Worm (Caenorhabditis elegans) whole organism, early embryonic: Measurements from ENCODE around the gene ncx-8.

ENCODE experiments used
- B0310.2 ChIP-seq: sonication (generic microtip); optimal IDR thresholded peaks from 2 replicates; lab custom pipeline; 2016; ENCODE audit warnings: mild to moderate bottlenecking, missing genetic modification characterization, missing compliant biosample characterization
- F13C5.2 ChIP-seq: sonication (generic microtip); optimal IDR thresholded peaks from 2 replicates; lab custom pipeline; 2017; ENCODE audit warnings: mild to moderate bottlenecking, missing genetic modification characterization, inconsistent platforms, missing compliant biosample characterization
- aly-1 ChIP-seq: sonication (generic microtip); optimal IDR thresholded peaks from 2 replicates; lab custom pipeline; 2016; ENCODE audit warnings: missing genetic modification characterization, missing compliant biosample characterization
- ama-1 ChIP-seq: fragments of 150-350 bp; optimal IDR thresholded peaks from 2 replicates; lab custom pipeline; 2014
- ceh-13 ChIP-seq: fragments of 200-800 bp; sonication (Bioruptor generic); optimal IDR thresholded peaks from 2 replicates; lab custom pipeline; 2018; ENCODE audit warnings: mild to moderate bottlenecking, missing genetic modification characterization, missing compliant biosample characterization
- ceh-36 ChIP-seq: sonication (generic microtip); optimal IDR thresholded peaks from 2 replicates; lab custom pipeline; 2016; ENCODE audit warnings: missing genetic modification characterization, inconsistent platforms, missing compliant biosample characterization
- hmbx-1 ChIP-seq: sonication (generic microtip); optimal IDR thresholded peaks from 2 replicates; lab custom pipeline; 2016; ENCODE audit warnings: mild to moderate bottlenecking, missing genetic modification characterization, missing compliant biosample characterization
- hnd-1 ChIP-seq: sonication (generic microtip); optimal IDR thresholded peaks from 2 replicates; lab custom pipeline; 2016; ENCODE audit warnings: missing genetic modification characterization, missing compliant biosample characterization
- pes-1 ChIP-seq: fragments of 200-800 bp; sonication (Bioruptor generic); IDR thresholded peaks from 2 replicates; pipeline ENCODE4 v1.3.6; 2022; ENCODE audit warnings: missing genetic modification reagents, missing genetic modification characterization, missing compliant biosample characterization
- scrt-1 ChIP-seq: fragments of 200-800 bp; sonication (Bioruptor generic); IDR thresholded peaks from 2 replicates; pipeline ENCODE4 v1.3.6; 2022; ENCODE audit warnings: missing genetic modification characterization, missing compliant biosample characterization
- sea-1 ChIP-seq: fragments of 200-800 bp; sonication (Bioruptor generic); conservative IDR thresholded peaks from 2 replicates; pipeline ENCODE4 v1.3.6; 2022; ENCODE audit warnings: missing genetic modification characterization, missing compliant biosample characterization
- tbx-11 ChIP-seq: fragments of 200-800 bp; sonication (Bioruptor generic); IDR thresholded peaks from 2 replicates; pipeline ENCODE4 v1.3.6; 2022; ENCODE audit warnings: missing genetic modification characterization, missing compliant biosample characterization
- tbx-37 ChIP-seq: fragments of 200-800 bp; sonication (Bioruptor generic); conservative IDR thresholded peaks from 2 replicates; pipeline ENCODE4 v1.3.6; 2022; ENCODE audit warnings: missing genetic modification reagents, missing genetic modification characterization, missing compliant biosample characterization
- tra-4 ChIP-seq: sonication (generic microtip); optimal IDR thresholded peaks from 2 replicates; lab custom pipeline; 2017; ENCODE audit warnings: missing genetic modification characterization, missing compliant biosample characterization

DNA sequence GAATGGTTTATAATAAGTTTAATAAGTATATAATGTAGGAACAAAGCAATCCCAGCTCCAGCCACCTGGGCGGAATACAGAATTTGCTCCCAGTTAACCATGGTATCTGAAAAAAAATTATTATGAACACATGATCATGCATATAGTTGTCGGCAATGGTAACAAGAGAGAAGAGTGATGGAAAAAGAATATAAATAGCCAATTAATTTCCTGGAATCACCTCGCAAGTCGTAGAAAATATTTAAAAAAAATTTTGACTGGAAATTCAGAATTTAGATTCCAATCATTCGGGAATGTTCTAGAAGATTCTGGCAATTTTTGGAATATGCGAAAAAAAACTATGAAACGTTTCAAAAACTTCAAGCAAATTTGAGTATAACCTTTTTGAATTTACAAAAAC lies 42.8 kb downstream of the ncx-8 start, which contains the start of gene str-211:
- TF ChIP-seq tra-4 (tag; lab: Kevin White, UChicago) (no peak), hnd-1 (tag; lab: Kevin White, UChicago) (no peak), ceh-36 (tag; lab: Kevin White, UChicago) (no peak), ama-1 (lab: Kevin White, UChicago) (no peak), F13C5.2 (tag; lab: Kevin White, UChicago) (no peak), aly-1 (no peak), hmbx-1 (tag; lab: Kevin White, UChicago) (no peak), pes-1 (GFP tag; lab: Robert Waterston, UW) (no peak), scrt-1 (GFP tag; lab: Robert Waterston, UW) (no peak), tbx-11 (GFP tag; lab: Robert Waterston, UW) (no peak), tbx-37 (GFP tag; lab: Robert Waterston, UW) (no peak), ceh-13 (GFP tag; lab: Kevin White, UChicago) (no peak), B0310.2 (tag; lab: Kevin White, UChicago) (no peak), sea-1 (GFP tag; lab: Robert Waterston, UW) (no peak)
